Fruit fly (Drosophila melanogaster) ovary, adult (tissue): ENCODE data around the gene RpL22.
A peak's percentile ranks its signal among the peaks of the same experiment; 100 is the strongest.

Experiments
- CG17801 ChIP-seq: fragments of 200-800 bp; optimal IDR thresholded peaks from 2 replicates; lab custom pipeline; 2019; ENCODE audit warnings: missing biosample characterization, mild to moderate bottlenecking, missing genetic modification characterization, moderate library complexity; ENCODE audit not compliant: partially characterized antibody

The RpL22 gene

DNA sequence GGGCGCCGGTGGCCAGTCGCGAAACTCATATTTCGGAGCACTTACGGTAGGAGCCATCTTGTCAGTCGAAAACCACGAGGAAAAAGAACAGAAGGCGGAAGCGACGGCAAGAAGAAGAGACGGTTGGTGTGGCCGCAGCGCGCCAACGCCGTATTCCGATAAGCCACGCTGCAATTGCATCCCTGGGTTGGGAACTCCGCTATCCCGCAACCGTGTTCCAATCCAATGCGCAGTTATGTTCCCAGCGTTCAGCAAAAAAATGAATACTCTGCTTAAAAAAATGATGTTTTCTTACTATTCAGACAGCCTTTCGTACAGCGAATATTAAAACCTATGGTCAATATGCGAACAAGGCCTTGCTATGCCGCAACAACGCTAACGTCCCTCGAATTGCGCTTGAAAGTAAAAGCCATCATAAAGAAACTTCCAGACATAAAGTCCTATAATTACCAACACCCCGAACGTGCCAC, at the start of gene RpL22:
TSS of gene RpL22 (minus strand) at position 92 of the 470 bp plus-strand sequence.
- peak; percentile 87 for TF ChIP-seq CG17801 (GFP tag; lab: Kevin White, UChicago)

DNA sequence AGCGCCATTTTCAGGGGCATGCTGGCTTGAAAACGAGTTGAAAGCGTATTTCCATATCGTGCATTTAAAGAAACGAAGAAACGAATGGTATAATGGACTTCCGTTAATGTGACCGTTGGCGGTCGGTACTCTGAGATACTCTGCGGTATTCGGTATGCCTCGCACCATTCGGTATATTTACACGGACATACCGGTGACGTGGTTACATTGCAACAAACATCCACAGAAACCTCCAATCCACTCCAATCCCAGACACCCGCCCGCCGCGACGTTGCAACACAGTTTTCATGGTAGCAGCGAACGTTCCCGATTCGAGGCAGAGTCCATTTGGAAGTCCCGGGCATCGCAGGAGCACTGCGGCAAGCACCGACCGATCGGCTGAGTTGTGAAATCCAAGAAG, 41.0 kb upstream of the RpL22 start, which contains the start of gene Sec22:
TSS of gene Sec22 (plus strand) at position 170 of the 400 bp plus-strand sequence.
- peak; percentile 33 for TF ChIP-seq CG17801 (GFP tag; lab: Kevin White, UChicago)

DNA sequence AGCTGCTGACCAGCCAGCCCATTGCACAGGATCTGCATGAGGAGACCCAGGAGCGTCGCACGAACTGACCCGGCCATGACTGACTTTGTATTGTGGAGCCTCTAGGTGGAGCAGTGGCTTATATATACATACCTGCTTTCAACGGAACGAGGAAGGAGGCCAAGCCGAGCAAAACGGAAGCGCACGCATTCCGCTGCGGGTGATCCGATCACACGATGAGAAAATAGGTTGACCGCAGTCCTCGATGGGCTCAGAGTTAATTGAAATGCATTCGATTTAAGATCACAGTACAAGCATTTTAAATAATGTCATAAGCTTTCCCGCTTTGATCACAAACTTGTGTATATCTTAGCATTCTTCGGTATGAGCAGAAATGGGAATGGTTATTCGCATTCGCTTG, 39.9 kb upstream of the RpL22 start, which contains the start of gene CG13358:
TSS of gene CG13358 (minus strand) at position 101 of the 400 bp plus-strand sequence.
- TF ChIP-seq CG17801 (GFP tag; lab: Kevin White, UChicago) = no peak

DNA sequence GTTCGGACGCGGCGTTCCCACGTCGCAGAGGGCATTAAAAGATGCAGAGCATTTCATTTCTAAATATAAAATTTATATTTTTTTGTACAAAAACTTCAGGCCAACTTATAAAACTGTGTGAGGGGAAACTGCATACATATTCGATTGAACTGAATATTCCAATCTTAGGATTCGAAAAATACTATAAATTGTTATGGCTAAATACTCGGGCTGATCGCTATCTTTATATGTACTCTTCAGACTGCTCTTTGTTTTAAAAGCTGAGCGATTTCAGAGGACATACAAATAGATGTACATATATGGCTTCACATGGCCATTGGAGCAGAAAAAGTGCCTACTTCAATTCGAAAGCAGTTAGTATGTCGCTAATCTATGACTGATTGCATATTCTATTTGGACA, 38.4 kb upstream of the RpL22 start, which contains the start of gene CG13359:
TSS of gene CG13359 (minus strand) at position 101 of the 400 bp plus-strand sequence.
- no peak for TF ChIP-seq CG17801 (GFP tag; lab: Kevin White, UChicago)

DNA sequence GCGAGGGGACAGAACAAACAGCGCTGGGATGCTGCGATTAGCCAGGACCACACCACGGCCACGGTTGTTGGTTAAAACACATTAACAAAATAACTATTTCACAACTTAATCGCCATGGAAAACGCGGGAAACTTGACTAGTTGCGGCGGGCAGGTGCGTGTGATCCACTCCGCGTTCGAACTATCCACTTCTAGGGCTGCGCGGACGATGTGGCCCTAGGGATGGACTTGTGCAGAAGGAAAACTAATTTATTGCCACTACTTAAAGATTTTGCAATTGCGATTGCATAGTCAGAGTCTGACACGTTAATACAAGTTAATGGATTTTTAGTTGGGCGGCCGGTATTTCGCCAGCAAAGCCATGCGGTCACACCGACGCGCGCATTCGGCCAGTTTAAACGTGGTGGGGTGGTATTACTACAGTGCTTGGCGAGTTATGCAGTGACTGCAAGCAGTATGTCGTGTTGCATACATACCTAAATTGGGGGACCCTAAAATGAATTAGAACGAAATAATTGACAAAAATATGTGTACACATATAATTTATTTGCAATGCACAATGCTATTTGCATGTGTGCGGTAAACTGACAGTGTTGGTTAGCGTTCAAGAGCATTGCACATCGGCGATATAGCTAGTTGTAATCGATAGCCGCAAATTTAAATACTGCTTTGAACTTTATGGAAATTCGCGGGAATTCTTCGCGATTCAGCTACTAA, 36.4 kb upstream of the RpL22 start, which contains the start of gene Rbf:
TSS of gene Rbf (minus strand) at position 323 of the 716 bp plus-strand sequence.
- TF ChIP-seq CG17801 (GFP tag; lab: Kevin White, UChicago) = no peak

DNA sequence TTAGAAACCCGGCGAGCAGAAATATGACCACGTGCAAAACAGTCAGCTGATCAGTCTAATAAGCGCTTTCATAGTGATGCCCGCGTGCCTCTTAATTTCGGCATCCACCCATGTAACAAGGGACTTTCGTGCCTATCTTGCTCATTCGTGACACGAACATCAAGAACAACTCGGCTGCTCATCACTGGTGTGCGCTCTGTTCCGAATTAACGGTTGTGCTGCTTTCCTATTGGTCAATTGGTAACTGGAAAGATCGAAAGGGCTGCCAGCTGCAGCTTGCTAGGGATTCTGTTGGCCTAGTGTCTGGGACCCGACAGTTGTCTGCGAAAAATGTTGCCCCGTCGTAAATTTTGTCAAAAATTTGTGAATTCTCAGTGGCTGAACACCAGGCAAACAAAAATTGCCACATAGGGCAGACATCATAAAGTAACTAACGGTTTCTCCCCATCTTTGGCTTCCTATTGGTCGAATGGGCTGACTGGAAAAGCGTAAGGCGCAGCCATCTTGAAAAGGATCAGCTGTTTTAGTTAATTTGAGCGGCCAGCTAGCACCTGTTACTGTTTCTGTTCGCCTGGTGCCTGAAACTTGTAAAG, 31.6 kb upstream of the RpL22 start:
- TF ChIP-seq CG17801 (GFP tag; lab: Kevin White, UChicago) = peak; percentile 72

DNA sequence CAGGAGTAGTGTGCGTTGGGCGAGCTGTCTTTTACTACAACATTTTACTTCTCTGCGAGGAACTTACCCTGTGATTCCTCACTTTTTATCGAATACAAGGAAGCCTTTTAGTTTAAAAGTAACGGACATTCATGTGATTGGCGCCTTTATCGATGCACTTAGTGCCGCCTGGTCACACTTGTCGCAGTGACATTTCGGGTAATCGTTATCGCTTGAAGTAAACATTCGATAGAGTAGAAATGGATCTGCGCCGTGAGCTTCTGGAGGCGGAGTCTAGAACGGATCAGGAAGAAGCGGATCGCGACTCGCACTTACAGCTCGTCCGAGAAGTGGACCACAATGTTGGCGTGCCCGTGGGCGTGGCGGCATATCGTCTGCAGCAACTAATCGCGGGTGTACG, 28.0 kb upstream of the RpL22 start, which contains the start of gene CG16989:
TSS of gene CG16989 (plus strand) at position 225 of the 400 bp plus-strand sequence.
- no peak for TF ChIP-seq CG17801 (GFP tag; lab: Kevin White, UChicago)

DNA sequence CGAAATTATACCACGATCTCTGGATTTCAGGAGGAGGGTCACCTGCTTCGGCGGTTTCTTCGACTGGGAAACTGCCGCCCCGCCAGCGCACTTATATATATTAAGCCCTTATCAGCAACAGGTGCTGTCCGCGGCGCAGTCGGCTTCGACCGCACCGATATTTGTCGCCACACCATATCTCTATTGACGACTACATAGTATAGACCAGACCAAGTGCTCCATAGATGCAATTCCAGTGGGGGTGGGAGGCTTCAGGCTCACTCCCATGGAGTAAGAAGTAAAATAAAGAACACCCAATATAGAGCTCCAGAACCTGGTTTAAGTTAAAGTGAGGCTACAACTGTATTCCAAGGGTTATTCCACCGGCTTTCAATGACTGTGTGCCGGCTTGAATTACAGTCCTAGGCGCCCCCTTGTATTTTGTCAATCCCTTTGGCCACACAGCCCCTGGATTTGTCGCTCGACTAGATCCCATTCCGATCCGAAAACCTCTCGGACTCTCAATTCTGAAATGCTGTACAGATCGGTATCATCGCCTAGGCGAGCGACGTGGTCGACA, 25.2 kb upstream of the RpL22 start, which contains the start of gene CG13360:
TSS of gene CG13360 (minus strand) at position 51 of the 559 bp plus-strand sequence.
- no peak for TF ChIP-seq CG17801 (GFP tag; lab: Kevin White, UChicago)

DNA sequence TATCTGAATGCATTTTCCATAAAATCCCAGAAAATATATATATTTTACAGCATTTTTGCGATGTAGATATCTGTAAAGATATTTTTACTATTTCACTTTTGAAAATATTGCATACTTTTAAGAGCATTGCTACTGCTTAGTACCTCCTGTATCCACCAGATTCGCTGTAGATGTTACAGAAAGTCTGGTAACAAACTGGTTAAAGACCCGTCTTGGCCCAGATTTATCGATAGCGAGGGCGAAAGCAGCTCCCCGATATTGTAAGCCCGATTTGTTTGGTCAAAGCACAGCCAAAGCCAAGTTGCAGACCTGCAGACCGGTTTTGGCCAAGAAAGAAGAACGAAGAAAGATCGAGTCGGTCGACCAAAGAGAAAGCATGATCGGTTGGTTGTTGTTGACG, 19.5 kb upstream of the RpL22 start, which contains the start of gene tw:
TSS of gene tw (plus strand) at position 291 of the 400 bp plus-strand sequence.
- TF ChIP-seq CG17801 (GFP tag; lab: Kevin White, UChicago) = no peak

DNA sequence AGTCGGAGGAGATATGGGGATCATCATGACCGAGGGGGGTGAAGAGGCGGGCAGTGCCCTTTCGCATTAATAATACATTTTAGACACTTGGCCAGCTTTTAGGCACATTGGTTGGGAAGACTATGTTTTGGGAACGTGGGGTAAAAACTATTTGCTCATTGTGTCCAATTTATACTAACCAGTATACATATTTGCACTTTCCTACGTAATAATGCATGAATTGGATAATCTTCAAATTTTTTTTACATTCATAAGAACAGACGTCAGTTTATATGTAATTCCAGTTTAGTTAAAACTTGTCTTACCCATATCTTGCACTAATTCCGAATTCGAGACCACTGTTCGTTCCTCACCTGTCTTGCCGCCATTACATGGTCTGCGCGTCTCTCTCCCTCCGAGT, 14.4 kb upstream of the RpL22 start:
- TF ChIP-seq CG17801 (GFP tag; lab: Kevin White, UChicago) = no peak

DNA sequence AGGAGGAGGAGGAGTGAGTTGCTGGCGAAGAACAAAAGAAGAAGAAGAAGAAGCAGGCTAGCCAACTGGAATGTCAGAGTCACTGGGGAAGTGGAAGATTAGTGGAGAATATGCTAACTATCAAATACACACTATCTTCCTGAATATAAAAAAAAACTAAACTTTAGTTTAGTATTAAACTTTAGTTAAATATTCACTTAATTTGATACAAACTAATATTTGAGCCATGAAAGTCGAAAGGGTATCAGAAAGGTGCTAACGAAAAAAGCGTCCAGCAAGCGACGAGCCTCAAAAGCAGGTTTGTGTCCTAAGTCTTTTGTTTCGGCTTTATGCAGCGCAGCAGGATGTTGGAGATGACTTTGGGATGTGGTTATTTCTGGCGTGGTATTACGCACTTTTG, 10.3 kb upstream of the RpL22 start:
- TF ChIP-seq CG17801 (GFP tag; lab: Kevin White, UChicago) = no peak

DNA sequence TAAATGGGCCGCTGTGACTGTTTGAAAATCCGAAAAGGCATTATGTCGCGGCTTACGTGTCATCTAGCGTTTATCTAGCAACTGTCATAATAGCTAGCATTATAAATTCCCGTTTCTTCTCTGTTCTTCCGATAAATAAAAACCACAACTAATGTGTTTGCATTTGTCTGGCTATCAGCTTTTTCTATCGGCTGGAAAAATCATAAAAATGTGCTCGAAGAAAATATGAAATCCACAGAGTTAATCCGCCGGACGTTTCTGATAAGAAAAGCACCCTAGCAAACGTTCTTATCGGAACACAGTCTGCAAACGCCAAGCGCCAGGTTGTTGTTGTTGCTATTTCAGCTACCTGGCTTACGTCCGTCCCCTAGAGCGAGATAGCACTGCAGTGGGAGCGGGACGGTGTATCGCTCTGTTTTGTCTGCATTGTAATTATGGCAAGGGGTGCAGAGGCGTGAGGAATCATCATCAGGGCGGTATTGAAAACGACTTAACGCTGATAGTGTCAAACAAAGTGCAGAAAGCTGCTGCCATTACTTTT, 9.3 kb upstream of the RpL22 start:
- no peak for TF ChIP-seq CG17801 (GFP tag; lab: Kevin White, UChicago)

DNA sequence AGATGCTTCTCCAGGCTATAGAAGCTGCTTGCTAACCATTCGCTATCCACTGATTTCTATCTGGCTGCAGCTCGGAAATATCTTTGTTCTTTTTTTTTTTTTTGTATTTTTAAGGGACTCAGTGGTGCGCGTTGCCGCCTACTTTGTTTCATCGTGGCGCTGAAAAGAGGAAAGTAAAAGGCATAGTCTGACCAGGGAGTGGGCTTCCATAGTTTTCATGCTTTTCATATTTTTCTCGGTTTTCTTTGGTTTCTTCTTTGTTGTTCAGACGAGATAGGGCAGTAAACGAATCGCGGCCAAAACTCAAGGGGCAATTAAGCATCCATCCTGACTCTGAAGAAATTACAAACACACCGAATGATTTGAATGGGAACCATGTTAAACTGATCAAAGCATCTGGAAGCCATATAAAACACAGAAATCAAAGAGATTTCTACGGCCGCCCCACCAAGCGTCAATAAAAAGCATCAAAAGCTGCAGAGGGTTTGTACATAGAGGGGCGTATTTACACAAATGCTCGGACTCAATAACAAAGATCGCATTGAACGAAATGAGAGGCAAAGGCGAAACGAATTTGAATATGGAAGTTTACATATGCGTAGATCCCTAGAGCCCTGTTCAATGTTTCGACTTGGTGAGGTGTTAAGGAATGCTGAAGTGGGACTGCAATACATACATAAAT, 7.5 kb upstream of the RpL22 start:
- TF ChIP-seq CG17801 (GFP tag; lab: Kevin White, UChicago) = no peak

DNA sequence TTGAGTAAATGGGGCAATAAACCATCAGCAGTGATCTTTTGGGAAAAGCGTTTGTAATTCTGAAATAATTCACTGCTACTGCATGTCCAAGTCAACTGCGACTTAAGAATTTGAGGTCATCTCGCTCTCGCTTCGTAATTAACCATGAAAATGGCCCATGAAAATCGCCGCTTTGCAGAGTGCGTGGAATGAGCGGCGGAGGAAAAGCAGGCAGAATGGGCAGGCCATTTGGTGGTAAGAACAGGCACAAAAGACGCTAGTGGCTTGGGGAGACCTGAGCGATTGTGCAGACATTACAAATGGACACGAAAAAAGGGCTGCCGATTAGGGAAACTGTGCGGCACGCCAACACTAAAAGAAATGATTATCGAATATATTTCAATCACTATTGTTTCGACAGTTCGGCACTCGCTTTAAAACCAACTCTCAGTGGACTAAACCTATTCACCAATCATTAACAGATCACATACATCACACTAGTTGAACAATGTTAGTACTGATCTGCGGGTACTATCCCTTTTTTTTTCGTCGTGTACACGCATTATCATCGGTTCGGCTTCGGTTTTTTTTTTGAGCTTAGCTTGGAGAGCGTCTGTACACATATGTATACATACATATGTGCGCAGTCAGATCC, 6.6 kb upstream of the RpL22 start:
- no peak for TF ChIP-seq CG17801 (GFP tag; lab: Kevin White, UChicago)
